Fruit fly (Drosophila melanogaster): ENCODE data around the gene Galt.

Galt gene

dm6 chr2L:6698387-6698786 is 30.6 kb upstream of the Galt start (continued):
- no peak for TF ChIP-seq Hr38 (GFP tag; optimal IDR thresholded peaks at IDR 0.05)
- TF ChIP-seq CG6808 (GFP tag; optimal IDR thresholded peaks at IDR 0.05), result peak; percentile 16
- peak; percentile 51 for TF ChIP-seq CG6792 (GFP tag; optimal IDR thresholded peaks at IDR 0.05)
- peak; percentile 68 for TF ChIP-seq Lpt (GFP tag; optimal IDR thresholded peaks at IDR 0.05)
- TF ChIP-seq Sox15 (GFP tag; optimal IDR thresholded peaks at IDR 0.05), result peak; percentile 6
- TF ChIP-seq CG3032 (tag; optimal IDR thresholded peaks at IDR 0.05), result peak; percentile 49
- peak; percentile 44 for TF ChIP-seq CG6854 (GFP tag; optimal IDR thresholded peaks at IDR 0.05)
- TF ChIP-seq Sox102F (GFP tag; optimal IDR thresholded peaks at IDR 0.05), result peak; percentile 63
- TF ChIP-seq acj6 (GFP tag; optimal IDR thresholded peaks at IDR 0.05), result peak; percentile 66
- peak; percentile 81 for TF ChIP-seq OdsH (GFP tag; optimal IDR thresholded peaks at IDR 0.05)
- peak in 1 of 2 experiments; percentile 16 for TF ChIP-seq ss (GFP tag; optimal IDR thresholded peaks at IDR 0.05)
- peak; percentile 75 for TF ChIP-seq CG31627 (GFP tag; optimal IDR thresholded peaks at IDR 0.05)
- peak; percentile 83 for TF ChIP-seq CG15336 (GFP tag; IDR thresholded peaks at IDR 0.05)
- TF ChIP-seq CG8319 (GFP tag; optimal IDR thresholded peaks at IDR 0.05), result peak; percentile 40
- peak; percentile 74 for TF ChIP-seq lz (GFP tag; optimal IDR thresholded peaks at IDR 0.05)
- peak; percentile 79 for TF ChIP-seq Met (GFP tag; optimal IDR thresholded peaks at IDR 0.05)
- TF ChIP-seq CG8119 (GFP tag; IDR thresholded peaks at IDR 0.05), result peak; percentile 81
- peak; percentile 77 for TF ChIP-seq pdm3 (GFP tag; optimal IDR thresholded peaks at IDR 0.05)
- peak; percentile 71 for TF ChIP-seq CG32006 (GFP tag; optimal IDR thresholded peaks at IDR 0.05)

- TF ChIP-seq ss (GFP tag; optimal IDR thresholded peaks at IDR 0.05) (no peak), dsx (GFP tag; optimal IDR thresholded peaks at IDR 0.05; ENCODE audit: poor library complexity, severe bottlenecking) (no peak), salr (GFP tag; optimal IDR thresholded peaks at IDR 0.05) (no peak), Lpt (GFP tag; optimal IDR thresholded peaks at IDR 0.05) (no peak), CG6808 (GFP tag; optimal IDR thresholded peaks at IDR 0.05) (no peak), Ets96B (tag; optimal IDR thresholded peaks at IDR 0.05) (no peak), CG34406 (GFP tag; optimal IDR thresholded peaks at IDR 0.05) (no peak), fd59A (GFP tag; optimal IDR thresholded peaks at IDR 0.05) (no peak), CG10669 (GFP tag; optimal IDR thresholded peaks at IDR 0.05) (no peak), Sox14 (GFP tag; optimal IDR thresholded peaks at IDR 0.05) (no peak), CG32006 (GFP tag; optimal IDR thresholded peaks at IDR 0.05) (no peak), CG11294 (GFP tag; IDR thresholded peaks at IDR 0.05) (no peak), CG7368 (GFP tag; optimal IDR thresholded peaks at IDR 0.05) (no peak), CG10631 (GFP tag; optimal IDR thresholded peaks at IDR 0.05) (no peak), CG16779 (tag; optimal IDR thresholded peaks at IDR 0.05) (no peak)
Observed at dm6 chr2L:6696229-6696628, 28.4 kb upstream of the Galt start.

- TF ChIP-seq Ets21C (GFP tag; optimal IDR thresholded peaks at IDR 0.05) (peak; percentile 7), CG15336 (GFP tag; IDR thresholded peaks at IDR 0.05) (peak; percentile 80), fd59A (GFP tag; optimal IDR thresholded peaks at IDR 0.05) (peak; percentile 54), vri (GFP tag; optimal IDR thresholded peaks at IDR 0.05) (peak; percentile 20), CG6808 (GFP tag; optimal IDR thresholded peaks at IDR 0.05) (peak; percentile 81), Lpt (GFP tag; optimal IDR thresholded peaks at IDR 0.05) (peak; percentile 64), Hr4 (GFP tag; optimal IDR thresholded peaks at IDR 0.05) (peak; percentile 72), CG9139 (GFP tag; optimal IDR thresholded peaks at IDR 0.05) (peak; percentile 62), salr (GFP tag; optimal IDR thresholded peaks at IDR 0.05) (peak in 1 of 2 experiments; percentile 79), esn (GFP tag; optimal IDR thresholded peaks at IDR 0.05) (peak; percentile 64), CG3032 (tag; optimal IDR thresholded peaks at IDR 0.05) (peak; percentile 77), Sox102F (GFP tag; optimal IDR thresholded peaks at IDR 0.05) (peak; percentile 36), CG34406 (GFP tag; optimal IDR thresholded peaks at IDR 0.05) (peak; percentile 44), achi (GFP tag; optimal IDR thresholded peaks at IDR 0.05) (peak; percentile 59), Ets96B (tag; optimal IDR thresholded peaks at IDR 0.05) (peak; percentile 69), net (GFP tag; optimal IDR thresholded peaks at IDR 0.05) (peak; percentile 68), Sox15 (GFP tag; optimal IDR thresholded peaks at IDR 0.05) (peak; percentile 11), Hr39 (GFP tag; optimal IDR thresholded peaks at IDR 0.05) (peak; percentile 6), ss (GFP tag; optimal IDR thresholded peaks at IDR 0.05) (peak; percentile 74 to 75), fd85E (GFP tag; optimal IDR thresholded peaks at IDR 0.05) (no peak), lz (GFP tag; optimal IDR thresholded peaks at IDR 0.05) (peak; percentile 49), CG32006 (GFP tag; optimal IDR thresholded peaks at IDR 0.05) (peak; percentile 89), CG6854 (GFP tag; optimal IDR thresholded peaks at IDR 0.05) (peak; percentile 38), fkh (GFP tag; optimal IDR thresholded peaks at IDR 0.05) (no peak), cyc (GFP tag; optimal IDR thresholded peaks at IDR 0.05) (peak; percentile 18), CG8632 (GFP tag; optimal IDR thresholded peaks at IDR 0.05) (peak; percentile 50), Eip75B (GFP tag; optimal IDR thresholded peaks at IDR 0.05) (peak; percentile 68), CG10631 (GFP tag; optimal IDR thresholded peaks at IDR 0.05) (peak; percentile 61), CG11902 (GFP tag; optimal IDR thresholded peaks at IDR 0.05) (no peak), topi (GFP tag; optimal IDR thresholded peaks at IDR 0.05) (peak; percentile 58), CG1621 (tag; optimal IDR thresholded peaks at IDR 0.05) (no peak)
Observed at dm6 chr2L:6693794-6694254, 26.0 kb upstream of the Galt start.

Measured in whole organism, prepupa.